Fruit fly (Drosophila melanogaster): ENCODE measurements around the gene CG6769.

DNA sequence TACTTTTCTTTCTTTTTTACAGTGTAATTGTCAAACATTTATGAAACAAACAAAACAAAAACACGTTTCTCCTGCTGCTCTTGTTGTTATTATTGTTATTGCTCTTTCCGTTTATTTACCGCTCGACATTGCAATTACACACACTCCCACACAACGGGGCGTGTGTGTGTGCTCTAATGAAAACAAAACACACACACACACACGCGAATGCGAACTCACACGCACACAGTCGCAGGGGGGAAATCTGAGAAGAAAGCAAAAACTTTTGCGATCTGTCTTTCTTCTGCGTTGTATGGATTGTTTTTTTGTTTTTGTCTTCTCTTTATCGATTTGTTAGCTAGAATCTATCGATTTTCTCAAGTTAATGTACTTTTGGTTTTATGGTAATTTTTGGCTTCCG is 17.2 kb downstream of the CG6769 start:
- no peak for TF ChIP-seq trem (tag; optimal IDR thresholded peaks at IDR 0.05)
- no peak for TF ChIP-seq Poxn (GFP tag; IDR thresholded peaks at IDR 0.05)

Measured in whole organism, embryonic.